Worm (Caenorhabditis elegans): ENCODE data around the gene C16C8.16.

DNA sequence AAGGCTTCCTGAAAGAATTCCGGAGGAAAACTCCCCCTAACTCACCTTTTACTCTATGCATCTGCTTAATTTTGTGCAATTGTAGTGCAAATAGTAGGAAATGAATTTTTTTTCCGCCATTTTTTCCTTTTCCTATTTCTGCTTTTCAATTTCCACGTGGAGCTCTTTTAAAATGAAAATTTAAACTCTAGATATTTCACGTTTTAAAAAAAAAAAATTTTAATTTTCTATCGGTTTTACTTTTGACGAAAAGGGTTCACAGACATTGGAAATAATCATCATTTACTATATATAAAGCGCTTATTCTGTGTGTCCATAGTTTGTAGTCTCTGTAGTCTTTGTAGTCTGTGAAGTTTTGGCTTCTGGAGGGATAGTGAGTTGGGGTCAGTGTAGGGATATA lies 36.0 kb downstream of the C16C8.16 start, which contains the start of gene Y49F6B.8:
- no peak for TF ChIP-seq nhr-77 (tag; optimal IDR thresholded peaks at IDR 0.05)
- no peak for TF ChIP-seq nhr-28 (tag; optimal IDR thresholded peaks at IDR 0.05)
- no peak for TF ChIP-seq unc-62 (GFP tag; optimal IDR thresholded peaks at IDR 0.05)
- TF ChIP-seq ama-1 (optimal IDR thresholded peaks at IDR 0.05): no peak
- no peak for TF ChIP-seq nhr-11 (tag; optimal IDR thresholded peaks at IDR 0.05)
- TF ChIP-seq lin-39 (tag; optimal IDR thresholded peaks at IDR 0.05): no peak
- TF ChIP-seq elt-1 (tag; optimal IDR thresholded peaks at IDR 0.05): no peak
- no peak for TF ChIP-seq aly-2 (tag; optimal IDR thresholded peaks at IDR 0.05)
- TF ChIP-seq elt-3 (tag; optimal IDR thresholded peaks at IDR 0.05): no peak
- no peak for TF ChIP-seq mdl-1 (tag; optimal IDR thresholded peaks at IDR 0.05)
- no peak for TF ChIP-seq snpc-4 (tag; optimal IDR thresholded peaks at IDR 0.05)
- TF ChIP-seq fkh-10 (GFP tag; optimal IDR thresholded peaks at IDR 0.05): no peak
- no peak for TF ChIP-seq egl-5 (tag; optimal IDR thresholded peaks at IDR 0.05)
- TF ChIP-seq nhr-12 (tag; optimal IDR thresholded peaks at IDR 0.05): no peak
